Worm (Caenorhabditis elegans) whole organism, late embryonic: ENCODE data around the gene R13A5.7.

Experiments
- C38D4.7 ChIP-seq: fragments of 200-800 bp; sonication (Bioruptor generic); optimal IDR thresholded peaks from 2 replicates; lab custom pipeline; 2018; ENCODE audit warnings: mild to moderate bottlenecking, missing genetic modification characterization, moderate library complexity, missing compliant biosample characterization
- F13H6.1 ChIP-seq: sonication (generic microtip); optimal IDR thresholded peaks from 2 replicates; lab custom pipeline; 2016; ENCODE audit warnings: missing genetic modification characterization, missing compliant biosample characterization
- T23F11.4 ChIP-seq: fragments of 200-800 bp; sonication (Bioruptor generic); optimal IDR thresholded peaks from 2 replicates; lab custom pipeline; 2018; ENCODE audit warnings: mild to moderate bottlenecking, missing genetic modification characterization, missing compliant biosample characterization
- ama-1 ChIP-seq: fragments of 150-350 bp; optimal IDR thresholded peaks from 2 replicates; lab custom pipeline; 2014
- ceh-18 ChIP-seq: sonication (generic microtip); optimal IDR thresholded peaks from 2 replicates; lab custom pipeline; 2016; ENCODE audit warnings: missing genetic modification characterization, missing compliant biosample characterization
- ceh-19 ChIP-seq: fragments of 200-800 bp; sonication (Bioruptor generic); optimal IDR thresholded peaks from 2 replicates; lab custom pipeline; 2018; ENCODE audit warnings: mild to moderate bottlenecking, missing genetic modification characterization, missing compliant biosample characterization
- ceh-2 ChIP-seq: sonication (generic microtip); optimal IDR thresholded peaks from 2 replicates; lab custom pipeline; 2016; ENCODE audit warnings: missing genotype, missing genetic modification characterization, missing compliant biosample characterization
- ceh-22 ChIP-seq: sonication (generic microtip); optimal IDR thresholded peaks from 2 replicates; lab custom pipeline; 2017; ENCODE audit warnings: missing biosample characterization, missing genetic modification characterization
- ceh-24 ChIP-seq: sonication (generic microtip); optimal IDR thresholded peaks from 2 replicates; lab custom pipeline; 2016; ENCODE audit warnings: mild to moderate bottlenecking, missing genetic modification characterization, missing compliant biosample characterization
- ceh-31 ChIP-seq: sonication (generic microtip); optimal IDR thresholded peaks from 2 replicates; lab custom pipeline; 2016; ENCODE audit warnings: missing genetic modification characterization, missing compliant biosample characterization
- ceh-34 ChIP-seq: sonication (generic microtip); optimal IDR thresholded peaks from 2 replicates; lab custom pipeline; 2016; ENCODE audit warnings: mild to moderate bottlenecking, missing genetic modification characterization, missing compliant biosample characterization
- ceh-45 ChIP-seq: fragments of 200-800 bp; sonication (Bioruptor generic); IDR thresholded peaks from 2 replicates; pipeline ENCODE4 v1.3.6; 2022; ENCODE audit warnings: missing genetic modification reagents, missing genetic modification characterization, missing compliant biosample characterization
- ceh-6 ChIP-seq: fragments of 200-800 bp; sonication (Bioruptor generic); optimal IDR thresholded peaks from 2 replicates; lab custom pipeline; 2018; ENCODE audit warnings: mild to moderate bottlenecking, missing genetic modification characterization, missing compliant biosample characterization
- ceh-9 ChIP-seq: sonication (generic microtip); optimal IDR thresholded peaks from 2 replicates; lab custom pipeline; 2016; ENCODE audit warnings: mild to moderate bottlenecking, missing genetic modification characterization, inconsistent platforms, missing compliant biosample characterization
- che-1 ChIP-seq: sonication (generic microtip); optimal IDR thresholded peaks from 2 replicates; lab custom pipeline; 2016; ENCODE audit warnings: mild to moderate bottlenecking, missing genetic modification characterization, missing compliant biosample characterization
- dmd-4 ChIP-seq: sonication (generic microtip); optimal IDR thresholded peaks from 2 replicates; lab custom pipeline; 2016; ENCODE audit warnings: borderline replicate concordance, missing genetic modification characterization, missing compliant biosample characterization
- dve-1 ChIP-seq: sonication (generic microtip); optimal IDR thresholded peaks from 2 replicates; lab custom pipeline; 2017; ENCODE audit warnings: antibody characterized with exemption, mild to moderate bottlenecking, missing genetic modification characterization, missing compliant biosample characterization
- elt-2 ChIP-seq: sonication (generic microtip); optimal IDR thresholded peaks from 2 replicates; lab custom pipeline; 2016; ENCODE audit warnings: missing genetic modification reagents, missing genetic modification characterization, missing compliant biosample characterization
- ets-4 ChIP-seq: sonication (generic microtip); optimal IDR thresholded peaks from 2 replicates; lab custom pipeline; 2016; ENCODE audit warnings: missing genetic modification characterization, missing compliant biosample characterization
- eyg-1 ChIP-seq: sonication (generic microtip); optimal IDR thresholded peaks from 2 replicates; lab custom pipeline; 2016; ENCODE audit warnings: missing genotype, missing genetic modification characterization, missing compliant biosample characterization
- fax-1 ChIP-seq: sonication (generic microtip); optimal IDR thresholded peaks from 2 replicates; lab custom pipeline; 2016; ENCODE audit warnings: missing genotype, missing genetic modification characterization, missing compliant biosample characterization
- fkh-10 ChIP-seq: fragments of 150-350 bp; optimal IDR thresholded peaks from 2 replicates; lab custom pipeline; 2014; ENCODE audit warnings: missing biosample characterization, missing genetic modification reagents, missing genetic modification characterization
- fkh-6 ChIP-seq: sonication (generic microtip); optimal IDR thresholded peaks from 2 replicates; lab custom pipeline; 2016; ENCODE audit warnings: missing genetic modification characterization, missing compliant biosample characterization
- gmeb-2 ChIP-seq: sonication (generic microtip); optimal IDR thresholded peaks from 2 replicates; lab custom pipeline; 2016; ENCODE audit warnings: missing genetic modification characterization, inconsistent platforms, missing compliant biosample characterization
- hlh-15 ChIP-seq: sonication (generic microtip); optimal IDR thresholded peaks from 2 replicates; lab custom pipeline; 2016; ENCODE audit warnings: missing genetic modification characterization, missing compliant biosample characterization
- hlh-30 ChIP-seq: sonication (generic microtip); optimal IDR thresholded peaks from 2 replicates; lab custom pipeline; 2017; ENCODE audit warnings: antibody characterized with exemption, missing genetic modification characterization, missing compliant biosample characterization; ENCODE audit not compliant: insufficient read depth
- hlh-6 ChIP-seq: sonication (generic microtip); optimal IDR thresholded peaks from 2 replicates; lab custom pipeline; 2016; ENCODE audit warnings: missing genotype, missing genetic modification characterization, missing compliant biosample characterization
- lim-6 ChIP-seq: sonication (generic microtip); optimal IDR thresholded peaks from 2 replicates; lab custom pipeline; 2016; ENCODE audit warnings: missing genetic modification characterization, missing compliant biosample characterization
- lin-11 ChIP-seq: fragments of 200-800 bp; sonication (Bioruptor generic); optimal IDR thresholded peaks from 2 replicates; lab custom pipeline; 2018; ENCODE audit warnings: mild to moderate bottlenecking, missing genetic modification characterization, missing compliant biosample characterization
- nfya-1 ChIP-seq: sonication (generic microtip); optimal IDR thresholded peaks from 2 replicates; lab custom pipeline; 2017; ENCODE audit warnings: missing genetic modification characterization, mild to moderate bottlenecking, missing compliant biosample characterization, antibody characterized with exemption, moderate library complexity
- nhr-232 ChIP-seq: sonication (generic microtip); optimal IDR thresholded peaks from 2 replicates; lab custom pipeline; 2016; ENCODE audit warnings: missing genetic modification characterization, missing compliant biosample characterization
- npax-4 ChIP-seq: sonication (generic microtip); optimal IDR thresholded peaks from 2 replicates; lab custom pipeline; 2016; ENCODE audit warnings: missing genetic modification characterization, missing compliant biosample characterization
- pha-2 ChIP-seq: sonication (generic microtip); optimal IDR thresholded peaks from 2 replicates; lab custom pipeline; 2017; ENCODE audit warnings: mild to moderate bottlenecking, missing genetic modification characterization, missing compliant biosample characterization
- pha-4 ChIP-seq: fragments of 150-350 bp; optimal IDR thresholded peaks from 2 replicates; lab custom pipeline; 2018; ENCODE audit warnings: missing biosample characterization, missing genetic modification reagents, missing genetic modification characterization
- pqm-1 ChIP-seq: sonication (generic microtip); optimal IDR thresholded peaks from 2 replicates; lab custom pipeline; 2016; ENCODE audit warnings: missing genetic modification characterization, missing compliant biosample characterization
- pros-1 ChIP-seq: fragments of 150-350 bp; optimal IDR thresholded peaks from 2 replicates; lab custom pipeline; 2014; ENCODE audit warnings: missing biosample characterization, missing genetic modification reagents, missing genetic modification characterization
- ref-2 ChIP-seq: sonication (generic microtip); optimal IDR thresholded peaks from 2 replicates; lab custom pipeline; 2016; ENCODE audit warnings: missing genetic modification characterization, missing compliant biosample characterization
- sdc-2 ChIP-seq: sonication (generic microtip); optimal IDR thresholded peaks from 2 replicates; lab custom pipeline; 2016; ENCODE audit warnings: missing genotype, missing genetic modification characterization, missing compliant biosample characterization
- sox-2 ChIP-seq: fragments of 200-800 bp; sonication (Bioruptor generic); IDR thresholded peaks from 2 replicates; pipeline ENCODE4 v1.3.6; 2022; ENCODE audit warnings: missing genetic modification reagents, missing genetic modification characterization, missing compliant biosample characterization
- sox-4 ChIP-seq: sonication (generic microtip); optimal IDR thresholded peaks from 2 replicates; lab custom pipeline; 2017; ENCODE audit warnings: mild to moderate bottlenecking, missing genetic modification characterization, inconsistent platforms, missing compliant biosample characterization
- syd-9 ChIP-seq: sonication (generic microtip); optimal IDR thresholded peaks from 2 replicates; lab custom pipeline; 2016; ENCODE audit warnings: mild to moderate bottlenecking, missing genetic modification characterization, moderate library complexity, missing compliant biosample characterization
- tbx-2 ChIP-seq: sonication (generic microtip); optimal IDR thresholded peaks from 2 replicates; lab custom pipeline; 2016; ENCODE audit warnings: missing genetic modification characterization, missing compliant biosample characterization
- ttx-3 ChIP-seq: sonication (generic microtip); optimal IDR thresholded peaks from 2 replicates; lab custom pipeline; 2016; ENCODE audit warnings: missing genetic modification reagents, missing genetic modification characterization, missing compliant biosample characterization
- unc-42 ChIP-seq: sonication (generic microtip); optimal IDR thresholded peaks from 2 replicates; lab custom pipeline; 2016; ENCODE audit warnings: missing genotype, missing genetic modification characterization, missing compliant biosample characterization
- unc-55 ChIP-seq: sonication (generic microtip); optimal IDR thresholded peaks from 2 replicates; lab custom pipeline; 2017; ENCODE audit warnings: missing biosample characterization, missing genetic modification reagents, missing genetic modification characterization

R13A5.7 gene

DNA sequence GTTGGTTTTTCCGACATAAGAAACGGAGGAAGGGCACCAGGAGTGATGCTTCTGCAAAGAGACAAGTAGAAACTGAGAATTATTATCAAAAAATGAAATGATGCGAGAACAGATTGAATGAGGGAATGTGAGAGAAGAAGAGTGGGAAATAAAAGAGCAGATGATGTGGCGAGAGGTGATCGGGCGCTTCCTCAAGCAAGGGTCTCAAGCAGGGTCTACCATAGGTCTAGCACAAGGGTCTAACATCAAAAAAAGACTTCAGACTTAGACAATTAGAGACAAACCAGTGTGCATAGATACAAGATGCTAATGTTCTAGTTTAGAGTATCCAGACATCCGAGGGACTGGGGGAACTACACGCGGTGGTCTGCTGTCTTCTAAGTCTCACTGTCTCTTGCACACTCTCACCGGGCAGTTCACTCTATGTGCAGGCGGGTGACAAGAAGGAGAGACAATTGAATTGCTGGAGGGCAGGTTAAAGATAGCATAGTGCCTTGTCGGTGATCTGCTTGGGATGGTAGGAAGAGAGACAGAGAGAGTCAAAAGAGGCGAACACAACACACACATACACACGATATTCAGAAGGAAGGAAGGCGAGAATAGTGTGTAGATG lies at the start of gene R13A5.7:
R13A5.7 (minus strand) TSS at position 51 of the 613 bp plus-strand sequence.
- peak; percentile 70 for TF ChIP-seq pros-1 (tag; lab: Kevin White, UChicago)
- TF ChIP-seq ceh-19 = peak; percentile 56
- peak; percentile 83 for TF ChIP-seq nfya-1 (tag; lab: Kevin White, UChicago)
- peak; percentile 89 for TF ChIP-seq hlh-30 (tag; lab: Kevin White, UChicago)
- no peak for TF ChIP-seq npax-4 (tag; lab: Kevin White, UChicago)
- TF ChIP-seq syd-9 = peak; percentile 13
- peak; percentile 41 for TF ChIP-seq sdc-2 (tag; lab: Kevin White, UChicago)
- TF ChIP-seq F13H6.1 (tag; lab: Kevin White, UChicago) = peak; percentile 56
- TF ChIP-seq gmeb-2 (tag; lab: Kevin White, UChicago) = no peak
- peak; percentile 33 for TF ChIP-seq elt-2
- peak; percentile 43 for TF ChIP-seq ceh-18 (tag; lab: Kevin White, UChicago)
- peak; percentile 48 for TF ChIP-seq hlh-6
- no peak for TF ChIP-seq fkh-6
- TF ChIP-seq unc-42 = peak; percentile 59
- TF ChIP-seq ttx-3 (tag; lab: Kevin White, UChicago) = no peak
- peak; percentile 40 for TF ChIP-seq ceh-2
- TF ChIP-seq pha-2 (tag; lab: Kevin White, UChicago) = no peak
- no peak for TF ChIP-seq pha-4 (tag; lab: Kevin White, UChicago)
- TF ChIP-seq sox-2 (GFP tag; lab: Robert Waterston, UW) = no peak
- TF ChIP-seq dmd-4 = peak; percentile 2
- peak; percentile 83 for TF ChIP-seq tbx-2 (tag; lab: Kevin White, UChicago)
- peak; percentile 9 for TF ChIP-seq ref-2
- peak; percentile 25 for TF ChIP-seq dve-1 (tag; lab: Kevin White, UChicago)
- peak; percentile 78 for TF ChIP-seq ceh-34 (tag; lab: Kevin White, UChicago)
- TF ChIP-seq ceh-6 (GFP tag; lab: Kevin White, UChicago) = no peak
- TF ChIP-seq ceh-31 = peak; percentile 86
- TF ChIP-seq lim-6 = no peak
- TF ChIP-seq unc-55 (GFP tag; lab: Kevin White, UChicago) = peak; percentile 90

- TF ChIP-seq dmd-4 (no peak), unc-55 (GFP tag; lab: Kevin White, UChicago) (no peak), syd-9 (no peak), ceh-22 (tag; lab: Kevin White, UChicago) (no peak), hlh-30 (tag; lab: Kevin White, UChicago) (no peak), dve-1 (tag; lab: Kevin White, UChicago) (no peak), unc-42 (no peak), elt-2 (no peak), lin-11 (no peak), sox-4 (tag; lab: Kevin White, UChicago) (no peak), ceh-45 (no peak), eyg-1 (tag; lab: Kevin White, UChicago) (no peak)
Observed at ce11 chrIII:7618294-7618693, 48.4 kb upstream of the R13A5.7 start.

- no peak for TF ChIP-seq nhr-232
- no peak for TF ChIP-seq T23F11.4
- TF ChIP-seq unc-55 (GFP tag; lab: Kevin White, UChicago) = no peak
- no peak for TF ChIP-seq hlh-15 (tag; lab: Kevin White, UChicago)
- TF ChIP-seq sox-4 (tag; lab: Kevin White, UChicago) = no peak
- TF ChIP-seq pqm-1 (tag; lab: Kevin White, UChicago) = no peak
- no peak for TF ChIP-seq ceh-9 (tag; lab: Kevin White, UChicago)
- TF ChIP-seq C38D4.7 = no peak
- no peak for TF ChIP-seq fkh-10 (GFP tag; lab: Kevin White, UChicago)
- TF ChIP-seq ets-4 (tag; lab: Kevin White, UChicago) = no peak
- TF ChIP-seq che-1 (tag; lab: Kevin White, UChicago) = no peak
- TF ChIP-seq ceh-24 = no peak
- no peak for TF ChIP-seq ttx-3 (tag; lab: Kevin White, UChicago)
- no peak for TF ChIP-seq ama-1 (lab: Kevin White, UChicago)
- no peak for TF ChIP-seq lim-6
- no peak for TF ChIP-seq fax-1 (tag; lab: Kevin White, UChicago)
Observed at ce11 chrIII:7616228-7616627, 46.3 kb upstream of the R13A5.7 start, which contains the start of gene T04A6.1. Gene T04A6.1, plus strand, starts transcription at chrIII:7616528.
